Worm (Caenorhabditis elegans): Measurements from ENCODE around the gene C09B8.3.

DNA sequence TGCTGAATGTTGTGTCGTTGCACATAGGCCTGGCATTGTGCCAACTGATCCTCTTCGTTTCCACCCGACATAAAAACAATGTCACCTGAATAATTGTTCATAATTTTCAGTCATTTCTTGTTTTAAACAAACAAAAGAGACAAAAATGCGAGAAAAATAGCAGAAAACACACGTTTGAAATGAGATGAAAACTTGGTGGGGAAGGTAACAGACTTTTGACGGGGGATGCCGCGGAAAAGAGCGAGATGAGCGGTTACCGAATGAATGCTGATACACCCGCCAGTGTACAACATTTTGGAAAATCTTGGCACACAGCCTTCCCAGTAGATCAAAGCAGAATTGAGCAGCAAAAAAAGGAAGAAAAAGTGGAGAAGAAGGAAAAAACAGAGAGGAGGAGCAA is 32.7 kb downstream of the C09B8.3 start, which contains the start of gene kin-2:
- no peak for TF ChIP-seq klf-2 (GFP tag; conservative IDR thresholded peaks at IDR 0.05)
- no peak for TF ChIP-seq tab-1 (GFP tag; IDR thresholded peaks at IDR 0.05)
- no peak for TF ChIP-seq ref-1 (GFP tag; conservative IDR thresholded peaks at IDR 0.05)
- no peak for TF ChIP-seq flt-1 (GFP tag; IDR thresholded peaks at IDR 0.05)
- TF ChIP-seq ztf-23 (GFP tag; IDR thresholded peaks at IDR 0.05): no peak
